Fruit fly (Drosophila melanogaster): ENCODE results near the gene ssp3.
A peak's percentile ranks its signal among the peaks of the same experiment; 100 is the strongest.

Gene ssp3

dm6 chr2L:18900976-18901375 is 42.8 kb downstream of the ssp3 start:
- TF ChIP-seq sage (GFP tag; optimal IDR thresholded peaks at IDR 0.05) = no peak
- TF ChIP-seq N (GFP tag; optimal IDR thresholded peaks at IDR 0.05) = no peak
- no peak for TF ChIP-seq sv (GFP tag; optimal IDR thresholded peaks at IDR 0.05)
- no peak for TF ChIP-seq dl (GFP tag; optimal IDR thresholded peaks at IDR 0.05; ENCODE audit: insufficient read depth in 1 of 2, partially characterized antibody in 2 of 2)
- no peak for TF ChIP-seq tai (GFP tag; optimal IDR thresholded peaks at IDR 0.05)
- peak in 1 of 2 experiments; percentile 6 for TF ChIP-seq foxo (GFP tag; optimal IDR thresholded peaks at IDR 0.05)
- peak; percentile 28 for TF ChIP-seq OdsH (GFP tag; optimal IDR thresholded peaks at IDR 0.05)
- TF ChIP-seq Hr78 (GFP tag; optimal IDR thresholded peaks at IDR 0.05) = no peak
- TF ChIP-seq Dif (GFP tag; optimal IDR thresholded peaks at IDR 0.05; ENCODE audit: partially characterized antibody) = no peak
- TF ChIP-seq jim (GFP tag; optimal IDR thresholded peaks at IDR 0.05) = no peak
- TF ChIP-seq Hnf4 (GFP tag; optimal IDR thresholded peaks at IDR 0.05) = no peak
- no peak for TF ChIP-seq usp (GFP tag; optimal IDR thresholded peaks at IDR 0.05)
- no peak for TF ChIP-seq br (GFP tag; optimal IDR thresholded peaks at IDR 0.05)
- TF ChIP-seq brk (GFP tag; optimal IDR thresholded peaks at IDR 0.05) = no peak
- TF ChIP-seq Vsx2 (GFP tag; optimal IDR thresholded peaks at IDR 0.05; ENCODE audit: partially characterized antibody) = no peak
- TF ChIP-seq woc (GFP tag; optimal IDR thresholded peaks at IDR 0.05) = no peak
- no peak for TF ChIP-seq psq (GFP tag; optimal IDR thresholded peaks at IDR 0.05)
- TF ChIP-seq Jra (GFP tag; optimal IDR thresholded peaks at IDR 0.05) = no peak
- no peak for TF ChIP-seq Abd-B (GFP tag; optimal IDR thresholded peaks at IDR 0.05)
- no peak for TF ChIP-seq Sp1 (GFP tag; optimal IDR thresholded peaks at IDR 0.05)
- TF ChIP-seq dsf (GFP tag; optimal IDR thresholded peaks at IDR 0.05; ENCODE audit: borderline replicate concordance) = no peak
- TF ChIP-seq HLH106 (tag; optimal IDR thresholded peaks at IDR 0.05) = peak; percentile 45
- no peak for TF ChIP-seq rgr (GFP tag; optimal IDR thresholded peaks at IDR 0.05)
- TF ChIP-seq Hr83 (GFP tag; optimal IDR thresholded peaks at IDR 0.05; ENCODE audit: poor library complexity, severe bottlenecking) = no peak
- peak; percentile 1 for TF ChIP-seq dmrt93B (GFP tag; optimal IDR thresholded peaks at IDR 0.05)
- no peak for TF ChIP-seq CG32264 (GFP tag; optimal IDR thresholded peaks at IDR 0.05)
- no peak for TF ChIP-seq CG9705 (GFP tag; optimal IDR thresholded peaks at IDR 0.05)
- peak; percentile 23 for TF ChIP-seq ey (GFP tag; optimal IDR thresholded peaks at IDR 0.05)
- no peak for TF ChIP-seq Mio (GFP tag; optimal IDR thresholded peaks at IDR 0.05)
- no peak for TF ChIP-seq GATAd (GFP tag; optimal IDR thresholded peaks at IDR 0.05)
- no peak for TF ChIP-seq Rel (GFP tag; optimal IDR thresholded peaks at IDR 0.05)
- TF ChIP-seq Rel (tag; optimal IDR thresholded peaks at IDR 0.05) = no peak
- no peak for TF ChIP-seq fru (GFP tag; optimal IDR thresholded peaks at IDR 0.05)
- no peak for TF ChIP-seq h (GFP tag; optimal IDR thresholded peaks at IDR 0.05)
- TF ChIP-seq CrebA (GFP tag; optimal IDR thresholded peaks at IDR 0.05; ENCODE audit: borderline replicate concordance) = no peak
- TF ChIP-seq pan (optimal IDR thresholded peaks at IDR 0.05) = no peak
- no peak for TF ChIP-seq Dfd (GFP tag; optimal IDR thresholded peaks at IDR 0.05)
- TF ChIP-seq lola (GFP tag; optimal IDR thresholded peaks at IDR 0.05) = no peak
- no peak for TF ChIP-seq Myc (optimal IDR thresholded peaks at IDR 0.05)

- TF ChIP-seq foxo (GFP tag; optimal IDR thresholded peaks at IDR 0.05) (no peak), dmrt93B (GFP tag; optimal IDR thresholded peaks at IDR 0.05) (no peak), tai (GFP tag; optimal IDR thresholded peaks at IDR 0.05) (no peak), woc (GFP tag; optimal IDR thresholded peaks at IDR 0.05) (no peak), CG32264 (GFP tag; optimal IDR thresholded peaks at IDR 0.05) (no peak), Mio (GFP tag; optimal IDR thresholded peaks at IDR 0.05) (no peak), sage (GFP tag; optimal IDR thresholded peaks at IDR 0.05) (no peak), Hr83 (GFP tag; optimal IDR thresholded peaks at IDR 0.05; ENCODE audit: poor library complexity, severe bottlenecking) (no peak), ey (GFP tag; optimal IDR thresholded peaks at IDR 0.05) (no peak)
Observed at dm6 chr2L:18899862-18900261, 43.9 kb downstream of the ssp3 start.

DNA sequence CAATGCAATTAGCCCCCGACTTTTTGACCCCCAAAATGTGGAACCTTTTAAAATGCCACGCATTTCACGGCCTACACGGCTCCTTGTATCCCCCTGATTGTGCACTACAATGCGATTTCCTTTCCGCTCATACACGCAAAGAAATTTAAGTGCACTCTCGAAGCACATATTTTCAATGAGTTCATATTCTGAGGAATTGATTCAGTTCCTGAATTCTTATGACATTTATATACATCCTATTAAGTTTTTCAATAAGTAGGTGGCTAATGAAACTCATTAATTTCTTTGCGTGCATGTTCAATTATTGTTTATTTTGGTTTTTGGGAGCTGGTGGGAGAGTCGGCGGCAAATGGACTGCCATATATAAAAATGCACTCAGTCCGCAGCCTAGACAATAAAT is 44.5 kb downstream of the ssp3 start:
- TF ChIP-seq sv (GFP tag; optimal IDR thresholded peaks at IDR 0.05) (peak; percentile 39), woc (GFP tag; optimal IDR thresholded peaks at IDR 0.05) (no peak), Hr83 (GFP tag; optimal IDR thresholded peaks at IDR 0.05; ENCODE audit: poor library complexity, severe bottlenecking) (no peak), rgr (GFP tag; optimal IDR thresholded peaks at IDR 0.05) (peak; percentile 18), brk (GFP tag; optimal IDR thresholded peaks at IDR 0.05) (no peak), ey (GFP tag; optimal IDR thresholded peaks at IDR 0.05) (no peak), Hnf4 (GFP tag; optimal IDR thresholded peaks at IDR 0.05) (no peak), foxo (GFP tag; optimal IDR thresholded peaks at IDR 0.05) (peak in 1 of 2 experiments; percentile 2), Rel (GFP tag; optimal IDR thresholded peaks at IDR 0.05) (no peak), Rel (tag; optimal IDR thresholded peaks at IDR 0.05) (no peak), lola (GFP tag; optimal IDR thresholded peaks at IDR 0.05) (no peak), jim (GFP tag; optimal IDR thresholded peaks at IDR 0.05) (no peak)

All from whole organism, wandering third instar larva.